Worm (Caenorhabditis elegans): ENCODE measurements around the gene ntl-3.
A peak's percentile ranks its signal among the peaks of the same experiment; 100 is the strongest.

Gene ntl-3

ce11 chrIII:11824580-11824979 lies 21.7 kb downstream of the ntl-3 start:
- peak; percentile 12 for TF ChIP-seq die-1 (tag; optimal IDR thresholded peaks at IDR 0.05)
- no peak for TF ChIP-seq hlh-12 (tag; optimal IDR thresholded peaks at IDR 0.05)
- TF ChIP-seq F57A8.1 (GFP tag; optimal IDR thresholded peaks at IDR 0.05), result no peak
- no peak for TF ChIP-seq nfya-2 (GFP tag; IDR thresholded peaks at IDR 0.05)
- no peak for TF ChIP-seq ceh-79 (tag; optimal IDR thresholded peaks at IDR 0.05)
- no peak for TF ChIP-seq T07F8.4 (tag; optimal IDR thresholded peaks at IDR 0.05)
- TF ChIP-seq nfyb-1 (GFP tag; IDR thresholded peaks at IDR 0.05), result no peak; the same call in 1 of the 2 replicates
- no peak for TF ChIP-seq attf-3 (GFP tag; conservative IDR thresholded peaks at IDR 0.05)
- TF ChIP-seq tbx-9 (tag; optimal IDR thresholded peaks at IDR 0.05; ENCODE audit: borderline replicate concordance), result no peak
- no peak for TF ChIP-seq fkh-3 (tag; optimal IDR thresholded peaks at IDR 0.05)
- TF ChIP-seq hmg-1.2 (GFP tag; IDR thresholded peaks at IDR 0.05), result no peak
- no peak for TF ChIP-seq ztf-22 (GFP tag; optimal IDR thresholded peaks at IDR 0.05)
- no peak for TF ChIP-seq Y53F4B.3 (GFP tag; IDR thresholded peaks at IDR 0.05)
- no peak for TF ChIP-seq let-607 (tag; optimal IDR thresholded peaks at IDR 0.05)
- TF ChIP-seq egl-18 (GFP tag; IDR thresholded peaks at IDR 0.05), result no peak
- TF ChIP-seq madf-8 (GFP tag; conservative IDR thresholded peaks at IDR 0.05), result no peak
- TF ChIP-seq ztf-26 (tag; optimal IDR thresholded peaks at IDR 0.05), result no peak
- TF ChIP-seq mel-28 (tag; optimal IDR thresholded peaks at IDR 0.05; ENCODE audit: borderline replicate concordance), result no peak
- no peak for TF ChIP-seq ceh-58 (GFP tag; IDR thresholded peaks at IDR 0.05)
- TF ChIP-seq F52B5.7 (tag; optimal IDR thresholded peaks at IDR 0.05), result no peak
- TF ChIP-seq efl-1 (GFP tag; optimal IDR thresholded peaks at IDR 0.05), result no peak
- TF ChIP-seq let-526 (GFP tag; IDR thresholded peaks at IDR 0.05), result no peak
- TF ChIP-seq bed-2 (GFP tag; IDR thresholded peaks at IDR 0.05), result no peak
- TF ChIP-seq ceh-40 (GFP tag; IDR thresholded peaks at IDR 0.05), result no peak
- TF ChIP-seq nfya-1 (tag; optimal IDR thresholded peaks at IDR 0.05; ENCODE audit: borderline replicate concordance, insufficient read depth), result no peak
- no peak for TF ChIP-seq Y67H2A.10 (GFP tag; conservative IDR thresholded peaks at IDR 0.05)
- TF ChIP-seq dox-1 (GFP tag; IDR thresholded peaks at IDR 0.05), result peak; percentile 30; the same call in 1 of the 2 replicates
- TF ChIP-seq F39B2.1 (GFP tag; IDR thresholded peaks at IDR 0.05), result no peak
- TF ChIP-seq rcor-1 (GFP tag; IDR thresholded peaks at IDR 0.05), result no peak
- TF ChIP-seq hrde-1 (tag; optimal IDR thresholded peaks at IDR 0.05; ENCODE audit: borderline replicate concordance), result no peak
- TF ChIP-seq zfh-2 (GFP tag; conservative IDR thresholded peaks at IDR 0.05), result no peak
- TF ChIP-seq sptf-2 (GFP tag; optimal IDR thresholded peaks at IDR 0.05), result no peak
- TF ChIP-seq mcd-1 (GFP tag; IDR thresholded peaks at IDR 0.05), result peak; percentile 24; the same call in 1 of the 2 replicates
- TF ChIP-seq C06A6.2 (GFP tag; conservative IDR thresholded peaks at IDR 0.05), result no peak
- no peak for TF ChIP-seq F33H1.4 (GFP tag; IDR thresholded peaks at IDR 0.05)
- no peak for TF ChIP-seq akir-1 (GFP tag; optimal IDR thresholded peaks at IDR 0.05)
- no peak for TF ChIP-seq ama-1 (optimal IDR thresholded peaks at IDR 0.05)
- no peak for TF ChIP-seq ama-1 (GFP tag; optimal IDR thresholded peaks at IDR 0.05)
- no peak for TF ChIP-seq Y95B8A.8 (GFP tag; IDR thresholded peaks at IDR 0.05)
- TF ChIP-seq unc-130 (GFP tag; optimal IDR thresholded peaks at IDR 0.05), result no peak
- TF ChIP-seq B0336.3 (GFP tag; IDR thresholded peaks at IDR 0.05), result 0 out of 2 replicates have a peak, but pooled peaks have one; percentile 17
- TF ChIP-seq lin-40 (tag; optimal IDR thresholded peaks at IDR 0.05), result no peak
- 0 out of 2 replicates have a peak, but pooled peaks have one; percentile 53 for TF ChIP-seq lin-26 (GFP tag; IDR thresholded peaks at IDR 0.05)
- peak; percentile 35; the same call in 1 of the 2 replicates for TF ChIP-seq hsf-1 (GFP tag; IDR thresholded peaks at IDR 0.05)
- no peak for TF ChIP-seq hlh-26 (GFP tag; conservative IDR thresholded peaks at IDR 0.05)
- peak; percentile 62 for TF ChIP-seq madf-6 (GFP tag; IDR thresholded peaks at IDR 0.05)
- TF ChIP-seq F10E7.11 (tag; optimal IDR thresholded peaks at IDR 0.05), result no peak
- TF ChIP-seq T26A5.8 (tag; optimal IDR thresholded peaks at IDR 0.05), result no peak
- no peak for TF ChIP-seq madf-10 (tag; optimal IDR thresholded peaks at IDR 0.05)
- TF ChIP-seq ceh-100 (GFP tag; IDR thresholded peaks at IDR 0.05), result no peak

Measured in whole organism, young adult.